Fruit fly (Drosophila melanogaster) whole organism, larva: ENCODE data around the gene CG31244.

Experiments used
- noc ChIP-seq: fragments of 200-800 bp; sonication (Bioruptor generic); optimal IDR thresholded peaks from 3 replicates; lab custom pipeline; 2019; ENCODE audit warnings: missing biosample characterization, mild to moderate bottlenecking, missing genetic modification characterization, moderate library complexity

CG31244 gene

dm6 chr3R:19362879-19363278, 35.5 kb downstream of the CG31244 start:
- no peak for TF ChIP-seq noc (tag; lab: Kevin White, UChicago)

dm6 chr3R:19353751-19354150, 44.6 kb downstream of the CG31244 start, which contains the start of gene CG43203:
Gene CG43203 (plus strand): TSS chr3R:19354051.
- no peak for TF ChIP-seq noc (tag; lab: Kevin White, UChicago)

dm6 chr3R:19352121-19352520, 46.2 kb downstream of the CG31244 start:
- no peak for TF ChIP-seq noc (tag; lab: Kevin White, UChicago)

- TF ChIP-seq noc (tag; lab: Kevin White, UChicago), result no peak
Measured at dm6 chr3R:19350375-19350943, 47.9 kb downstream of the CG31244 start.

- no peak for TF ChIP-seq noc (tag; lab: Kevin White, UChicago)
Measured at dm6 chr3R:19347678-19348077, 50.7 kb downstream of the CG31244 start.
